Worm (Caenorhabditis elegans): ENCODE measurements around the gene nhr-260.

nhr-260 gene

ce11 chrV:1467444-1467843 is 44.0 kb downstream of the nhr-260 start, which contains the start of gene gid-8:
Gene gid-8 (plus strand): TSS chrV:1467744.
- no peak for TF ChIP-seq madf-2 (tag; optimal IDR thresholded peaks at IDR 0.05)
- TF ChIP-seq zip-5 (tag; optimal IDR thresholded peaks at IDR 0.05) = no peak
- no peak for TF ChIP-seq ceh-9 (tag; optimal IDR thresholded peaks at IDR 0.05)
- no peak for TF ChIP-seq fax-1 (tag; optimal IDR thresholded peaks at IDR 0.05)
- TF ChIP-seq tbx-7 (tag; optimal IDR thresholded peaks at IDR 0.05) = no peak
- TF ChIP-seq elt-2 (tag; optimal IDR thresholded peaks at IDR 0.05) = no peak
- TF ChIP-seq hlh-30 (tag; optimal IDR thresholded peaks at IDR 0.05; ENCODE audit: insufficient read depth) = no peak
- no peak for TF ChIP-seq lin-11 (tag; optimal IDR thresholded peaks at IDR 0.05)
- TF ChIP-seq Y22D7AL.16 (tag; optimal IDR thresholded peaks at IDR 0.05) = no peak
- no peak for TF ChIP-seq dve-1 (tag; optimal IDR thresholded peaks at IDR 0.05)
- no peak for TF ChIP-seq ahr-1 (tag; optimal IDR thresholded peaks at IDR 0.05)
- no peak for TF ChIP-seq ceh-19 (GFP tag; optimal IDR thresholded peaks at IDR 0.05)
- no peak for TF ChIP-seq ztf-16 (tag; optimal IDR thresholded peaks at IDR 0.05)

DNA sequence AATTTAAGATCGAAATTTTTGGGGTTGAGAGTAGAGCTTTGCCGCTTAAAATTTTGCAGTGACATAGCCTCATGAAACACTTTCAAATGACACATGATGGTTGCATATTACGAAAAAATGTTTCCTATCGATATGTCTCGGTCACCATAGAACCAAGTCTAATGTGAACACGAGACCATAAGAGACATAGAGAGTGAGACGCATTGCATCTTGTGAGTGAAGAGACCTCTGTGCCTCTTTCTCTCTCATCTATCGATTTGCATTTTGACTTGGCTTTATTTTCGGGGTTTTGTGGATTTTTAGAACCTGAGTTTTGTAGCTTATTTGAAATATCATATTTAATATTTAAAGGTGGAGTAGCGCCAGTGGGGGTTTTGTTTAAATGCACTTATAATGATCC is 44.5 kb downstream of the nhr-260 start:
- peak; percentile 66 for TF ChIP-seq ceh-48 (tag; optimal IDR thresholded peaks at IDR 0.05)
- TF ChIP-seq hlh-30 (tag; optimal IDR thresholded peaks at IDR 0.05; ENCODE audit: insufficient read depth) = peak; percentile 90
- TF ChIP-seq unc-55 (GFP tag; optimal IDR thresholded peaks at IDR 0.05) = peak; percentile 17
- no peak for TF ChIP-seq hlh-6 (tag; optimal IDR thresholded peaks at IDR 0.05)

ce11 chrV:1465932-1466331 is 45.5 kb downstream of the nhr-260 start:
- peak; percentile 48 for TF ChIP-seq elt-4 (tag; optimal IDR thresholded peaks at IDR 0.05)
- TF ChIP-seq fkh-6 (tag; optimal IDR thresholded peaks at IDR 0.05) = no peak

- no peak for TF ChIP-seq C08G9.2 (tag; optimal IDR thresholded peaks at IDR 0.05)
- no peak for TF ChIP-seq pha-4 (tag; optimal IDR thresholded peaks at IDR 0.05)
- no peak for TF ChIP-seq fkh-6 (tag; optimal IDR thresholded peaks at IDR 0.05)
- TF ChIP-seq elt-2 (tag; optimal IDR thresholded peaks at IDR 0.05) = peak; percentile 27
- TF ChIP-seq pros-1 (tag; optimal IDR thresholded peaks at IDR 0.05) = no peak
- TF ChIP-seq hlh-15 (tag; optimal IDR thresholded peaks at IDR 0.05) = no peak
Observed at ce11 chrV:1464543-1465040, 46.8 kb downstream of the nhr-260 start, which contains the start of the genes fpn-1.2 and pqn-54. Gene fpn-1.2 (minus strand): TSS chrV:1464699. Gene pqn-54 (plus strand): TSS chrV:1464990.

ce11 chrV:1460069-1460468 is 51.4 kb downstream of the nhr-260 start, which contains the start of gene hacd-1:
Gene hacd-1 (plus strand): TSS chrV:1460369.
- TF ChIP-seq syd-9 (tag; optimal IDR thresholded peaks at IDR 0.05) (no peak), C08G9.2 (tag; optimal IDR thresholded peaks at IDR 0.05) (no peak), ztf-16 (tag; optimal IDR thresholded peaks at IDR 0.05) (no peak), nfya-1 (tag; optimal IDR thresholded peaks at IDR 0.05) (no peak), fkh-6 (tag; optimal IDR thresholded peaks at IDR 0.05) (no peak), ahr-1 (tag; optimal IDR thresholded peaks at IDR 0.05) (no peak)

All from whole organism, late embryonic.